Fruit fly (Drosophila melanogaster) whole organism: Measurements from ENCODE around the gene Fibp.

Source experiments
- CG8478 ChIP-seq: fragments of >200 bp; optimal IDR thresholded peaks from 2 replicates; lab custom pipeline; 2018; ENCODE audit warnings: inconsistent platforms
- Dll ChIP-seq: fragments of >200 bp; optimal IDR thresholded peaks from 2 replicates; lab custom pipeline; 2017
- EcR ChIP-seq, 2 experiments: fragments of >200 bp; optimal IDR thresholded peaks; 2 replicates each; lab custom pipeline; 2017; ENCODE audit warnings: missing biosample characterization in 2 of 2, missing genetic modification characterization in 2 of 2, missing genetic modification reagents in 2 of 2
- pan ChIP-seq: fragments of >200 bp; optimal IDR thresholded peaks from 2 replicates; lab custom pipeline; 2017
- psq ChIP-seq: fragments of >200 bp; optimal IDR thresholded peaks from 2 replicates; lab custom pipeline; 2017
- usp ChIP-seq: fragments of >200 bp; optimal IDR thresholded peaks from 2 replicates; lab custom pipeline; 2017; ENCODE audit warnings: missing biosample characterization, missing genetic modification characterization, mixed read lengths

dm6 chr3L:19848080-19848479 lies 30.3 kb upstream of the Fibp start:
- TF ChIP-seq usp: no peak
- no peak for TF ChIP-seq psq (lab: Kevin White, UChicago)
- TF ChIP-seq pan: no peak
- no peak for TF ChIP-seq CG8478 (lab: Kevin White, UChicago)
- no peak for TF ChIP-seq EcR (GFP tag; optimal IDR thresholded peaks at IDR 0.05; lab: Kevin White, UChicago)
- no peak for TF ChIP-seq Dll (lab: Kevin White, UChicago)
